Worm (Caenorhabditis elegans) whole organism, L3 larva: ENCODE measurements around the gene F36D3.5.

Source experiments
- ama-1 ChIP-seq: fragments of 150-350 bp; optimal IDR thresholded peaks from 2 replicates; lab custom pipeline; 2018
- ceh-28 ChIP-seq: fragments of 150-350 bp; optimal IDR thresholded peaks from 2 replicates; lab custom pipeline; 2014; ENCODE audit warnings: missing biosample characterization, missing genetic modification reagents, missing genetic modification characterization
- ceh-9 ChIP-seq: sonication (generic microtip); optimal IDR thresholded peaks from 2 replicates; lab custom pipeline; 2018; ENCODE audit warnings: missing biosample characterization, missing genetic modification characterization
- egl-5 ChIP-seq: fragments of 150-350 bp; optimal IDR thresholded peaks from 2 replicates; lab custom pipeline; 2017; ENCODE audit warnings: missing biosample characterization, missing genetic modification reagents, missing genetic modification characterization, inconsistent platforms
- elt-1 ChIP-seq: fragments of 150-350 bp; optimal IDR thresholded peaks from 2 replicates; lab custom pipeline; 2014; ENCODE audit warnings: missing biosample characterization, missing genetic modification characterization
- nhr-11 ChIP-seq: fragments of 150-350 bp; optimal IDR thresholded peaks from 2 replicates; lab custom pipeline; 2014; ENCODE audit warnings: missing biosample characterization, missing genetic modification characterization
- nhr-12 ChIP-seq: fragments of 150-350 bp; optimal IDR thresholded peaks from 2 replicates; lab custom pipeline; 2014; ENCODE audit warnings: missing biosample characterization, missing genetic modification characterization
- nhr-237 ChIP-seq: fragments of 150-350 bp; optimal IDR thresholded peaks from 2 replicates; lab custom pipeline; 2014; ENCODE audit warnings: missing biosample characterization, missing genetic modification characterization
- skn-1 ChIP-seq: fragments of 150-350 bp; optimal IDR thresholded peaks from 2 replicates; lab custom pipeline; 2014; ENCODE audit warnings: missing biosample characterization, missing genetic modification characterization
- unc-62 ChIP-seq: fragments of 150-350 bp; sonication (generic microtip); optimal IDR thresholded peaks from 4 replicates; lab custom pipeline; 2014; ENCODE audit warnings: missing biosample characterization, missing genetic modification reagents, missing genetic modification characterization
- ztf-4 ChIP-seq: fragments of 150-350 bp; optimal IDR thresholded peaks from 2 replicates; lab custom pipeline; 2014; ENCODE audit warnings: missing biosample characterization, missing genetic modification characterization

- no peak for TF ChIP-seq nhr-12
- TF ChIP-seq nhr-11, result no peak
- no peak for TF ChIP-seq ztf-4 (tag; lab: Kevin White, UChicago)
- no peak for TF ChIP-seq egl-5
- TF ChIP-seq ama-1 (lab: Kevin White, UChicago), result no peak
- TF ChIP-seq skn-1 (tag; lab: Kevin White, UChicago), result no peak
- TF ChIP-seq elt-1 (tag; lab: Kevin White, UChicago), result no peak
- no peak for TF ChIP-seq nhr-237 (tag; lab: Kevin White, UChicago)
- TF ChIP-seq unc-62 (GFP tag; lab: Kevin White, UChicago), result no peak
- TF ChIP-seq ceh-9 (tag; lab: Kevin White, UChicago), result no peak
- TF ChIP-seq ceh-28 (tag; lab: Kevin White, UChicago), result no peak
These were observed 19.0 kb upstream of the F36D3.5 start, which contains the start of gene cpr-2 for ce11 chrV:16534000-16534399.
